Worm (Caenorhabditis elegans) whole organism, young adult: ENCODE data around the gene idpb-1.

ENCODE experiments used
- B0261.1 ChIP-seq: sonication (generic microtip); optimal IDR thresholded peaks from 2 replicates; lab custom pipeline; 2016; ENCODE audit warnings: mild to moderate bottlenecking, missing genetic modification characterization, moderate library complexity, missing compliant biosample characterization
- D2030.7 ChIP-seq: fragments of 200-800 bp; sonication (Bioruptor generic); IDR thresholded peaks from 2 replicates; pipeline ENCODE4 v1.3.6; 2022; ENCODE audit warnings: missing genetic modification reagents, missing genetic modification characterization, missing compliant biosample characterization
- F33H1.4 ChIP-seq: fragments of 200-800 bp; sonication (Bioruptor generic); IDR thresholded peaks from 2 replicates; pipeline ENCODE4 v1.3.6; 2022; ENCODE audit warnings: missing genetic modification reagents, missing genetic modification characterization, missing compliant biosample characterization
- F49E8.2 ChIP-seq: sonication (generic microtip); optimal IDR thresholded peaks from 3 replicates; lab custom pipeline; 2017; ENCODE audit warnings: missing genetic modification characterization, mild to moderate bottlenecking, missing compliant biosample characterization, antibody characterized with exemption, moderate library complexity; ENCODE audit not compliant: insufficient read depth
- F52B5.7 ChIP-seq: sonication (generic microtip); optimal IDR thresholded peaks from 2 replicates; lab custom pipeline; 2016; ENCODE audit warnings: mild to moderate bottlenecking, missing genetic modification characterization, missing compliant biosample characterization
- F57A8.1 ChIP-seq: fragments of 200-800 bp; sonication (Bioruptor generic); optimal IDR thresholded peaks from 2 replicates; lab custom pipeline; 2018; ENCODE audit warnings: mild to moderate bottlenecking, missing genetic modification characterization, moderate library complexity, missing compliant biosample characterization
- K12H6.12 ChIP-seq: fragments of 200-800 bp; sonication (Bioruptor generic); optimal IDR thresholded peaks from 2 replicates; lab custom pipeline; 2018; ENCODE audit warnings: mild to moderate bottlenecking, missing genetic modification characterization, missing compliant biosample characterization
- attf-5 ChIP-seq: fragments of 200-800 bp; sonication (Bioruptor generic); optimal IDR thresholded peaks from 2 replicates; lab custom pipeline; 2018; ENCODE audit warnings: mild to moderate bottlenecking, missing genetic modification characterization, missing compliant biosample characterization
- bed-2 ChIP-seq: fragments of 200-800 bp; sonication (Bioruptor generic); IDR thresholded peaks from 2 replicates; pipeline ENCODE4 v1.3.6; 2022; ENCODE audit warnings: missing genetic modification reagents, missing genetic modification characterization, missing compliant biosample characterization
- ccch-3 ChIP-seq: fragments of 200-800 bp; sonication (Bioruptor generic); optimal IDR thresholded peaks from 2 replicates; lab custom pipeline; 2018; ENCODE audit warnings: mild to moderate bottlenecking, missing genetic modification characterization, missing compliant biosample characterization
- ceh-58 ChIP-seq: fragments of 200-800 bp; sonication (Bioruptor generic); IDR thresholded peaks from 2 replicates; pipeline ENCODE4 v1.3.6; 2022; ENCODE audit warnings: missing genetic modification characterization, missing compliant biosample characterization
- ceh-91 ChIP-seq: fragments of 200-800 bp; sonication (Bioruptor generic); IDR thresholded peaks from 2 replicates; pipeline ENCODE4 v1.3.6; 2022; ENCODE audit warnings: missing genetic modification reagents, missing genetic modification characterization, missing compliant biosample characterization
- dpff-1 ChIP-seq: sonication (generic microtip); optimal IDR thresholded peaks from 2 replicates; lab custom pipeline; 2017; ENCODE audit warnings: mild to moderate bottlenecking, missing genetic modification characterization, missing compliant biosample characterization
- dpl-1 ChIP-seq: fragments of 150-350 bp; optimal IDR thresholded peaks from 2 replicates; lab custom pipeline; 2014; ENCODE audit warnings: missing biosample characterization, missing genetic modification reagents, missing genetic modification characterization
- efl-1 ChIP-seq: fragments of 150-350 bp; optimal IDR thresholded peaks from 2 replicates; lab custom pipeline; 2014; ENCODE audit warnings: missing biosample characterization, missing genetic modification reagents, missing genetic modification characterization
- ets-4 ChIP-seq: fragments of 200-800 bp; sonication (Bioruptor generic); optimal IDR thresholded peaks from 2 replicates; lab custom pipeline; 2018; ENCODE audit warnings: mild to moderate bottlenecking, missing genetic modification characterization, missing compliant biosample characterization
- fkh-3 ChIP-seq: sonication (generic microtip); optimal IDR thresholded peaks from 2 replicates; lab custom pipeline; 2016; ENCODE audit warnings: mild to moderate bottlenecking, missing genetic modification characterization, missing compliant biosample characterization
- hmg-1.2 ChIP-seq: fragments of 200-800 bp; sonication (Bioruptor generic); IDR thresholded peaks from 2 replicates; pipeline ENCODE4 v1.3.6; 2022; ENCODE audit warnings: missing genetic modification reagents, missing genetic modification characterization, missing compliant biosample characterization
- let-607 ChIP-seq, 2 experiments: fragments of 200-800 bp in 1 of 2; sonication (Bioruptor generic) in 1 of 2; sonication (generic microtip) in 1 of 2; optimal IDR thresholded peaks; 2 replicates each; lab custom pipeline; 2016 to 2018; ENCODE audit warnings: mild to moderate bottlenecking in 2 of 2, missing compliant biosample characterization in 2 of 2, missing genetic modification characterization in 2 of 2, moderate library complexity in 2 of 2, missing genotype in 1 of 2
- lin-40 ChIP-seq: sonication (generic microtip); optimal IDR thresholded peaks from 2 replicates; lab custom pipeline; 2016; ENCODE audit warnings: missing genetic modification characterization, mild to moderate bottlenecking, missing compliant biosample characterization, missing genotype, missing genetic modification reagents
- lin-54 ChIP-seq: fragments of 200-800 bp; sonication (Bioruptor generic); optimal IDR thresholded peaks from 2 replicates; lab custom pipeline; 2018; ENCODE audit warnings: mild to moderate bottlenecking, missing genetic modification characterization, missing compliant biosample characterization
- lsl-1 ChIP-seq: fragments of 200-800 bp; sonication (Bioruptor generic); optimal IDR thresholded peaks from 2 replicates; lab custom pipeline; 2018; ENCODE audit warnings: mild to moderate bottlenecking, missing genetic modification characterization, moderate library complexity, missing compliant biosample characterization
- madf-6 ChIP-seq: fragments of 200-800 bp; sonication (Bioruptor generic); IDR thresholded peaks from 2 replicates; pipeline ENCODE4 v1.3.6; 2022; ENCODE audit warnings: missing genetic modification reagents, missing genetic modification characterization, missing compliant biosample characterization
- madf-8 ChIP-seq: fragments of 200-800 bp; sonication (Bioruptor generic); conservative IDR thresholded peaks from 2 replicates; pipeline ENCODE4 v1.3.6; 2022; ENCODE audit warnings: missing genetic modification reagents, missing genetic modification characterization, missing compliant biosample characterization
- nfya-2 ChIP-seq: fragments of 200-800 bp; sonication (Bioruptor generic); IDR thresholded peaks from 2 replicates; pipeline ENCODE4 v1.3.6; 2022; ENCODE audit warnings: missing genetic modification reagents, missing genetic modification characterization, missing compliant biosample characterization
- nhr-27 ChIP-seq: fragments of 200-800 bp; sonication (Bioruptor generic); optimal IDR thresholded peaks from 2 replicates; lab custom pipeline; 2018; ENCODE audit warnings: mild to moderate bottlenecking, missing genetic modification characterization, moderate library complexity, missing compliant biosample characterization
- nhr-80 ChIP-seq: sonication (generic microtip); optimal IDR thresholded peaks from 2 replicates; lab custom pipeline; 2016; ENCODE audit warnings: missing genetic modification characterization, missing compliant biosample characterization
- pha-4 ChIP-seq: fragments of 150-350 bp; sonication (generic microtip); optimal IDR thresholded peaks from 2 replicates; lab custom pipeline; 2014; ENCODE audit warnings: missing biosample characterization, missing genetic modification reagents, missing genetic modification characterization
- rcor-1 ChIP-seq: fragments of 200-800 bp; sonication (Bioruptor generic); IDR thresholded peaks from 2 replicates; pipeline ENCODE4 v1.3.6; 2022; ENCODE audit warnings: missing genetic modification reagents, missing genetic modification characterization, missing compliant biosample characterization
- rpc-1 ChIP-seq, 2 experiments: fragments of 150-350 bp in 1 of 2; sonication (generic microtip) in 1 of 2; optimal IDR thresholded peaks; 2 replicates each; lab custom pipeline; 2014 to 2018; ENCODE audit warnings: missing biosample characterization in 1 of 2, missing genetic modification characterization in 1 of 2, missing genetic modification reagents in 1 of 2, missing genotype in 1 of 2
- sdz-38 ChIP-seq: sonication (generic microtip); optimal IDR thresholded peaks from 2 replicates; lab custom pipeline; 2016; ENCODE audit warnings: missing genotype, missing genetic modification characterization, missing compliant biosample characterization
- sea-2 ChIP-seq: fragments of 200-800 bp; sonication (Bioruptor generic); IDR thresholded peaks from 2 replicates; pipeline ENCODE4 v1.3.6; 2022; ENCODE audit warnings: missing genetic modification characterization, missing compliant biosample characterization
- snpc-1.1 ChIP-seq: sonication (generic microtip); optimal IDR thresholded peaks from 2 replicates; lab custom pipeline; 2017; ENCODE audit warnings: missing genetic modification characterization, mild to moderate bottlenecking, missing compliant biosample characterization, antibody characterized with exemption, moderate library complexity, missing genotype, missing genetic modification reagents; ENCODE audit not compliant: insufficient read depth
- snpc-1.3 ChIP-seq: sonication (generic microtip); optimal IDR thresholded peaks from 2 replicates; lab custom pipeline; 2017; ENCODE audit warnings: missing genetic modification characterization, mild to moderate bottlenecking, missing compliant biosample characterization, antibody characterized with exemption, moderate library complexity, missing genotype, missing genetic modification reagents; ENCODE audit not compliant: insufficient read depth
- snpc-3.4 ChIP-seq: sonication (generic microtip); optimal IDR thresholded peaks from 2 replicates; lab custom pipeline; 2017; ENCODE audit warnings: missing genetic modification characterization, mild to moderate bottlenecking, missing compliant biosample characterization, antibody characterized with exemption, moderate library complexity, missing genotype, missing genetic modification reagents
- snpc-4 ChIP-seq, 5 experiments: fragments of 150-350 bp in 1 of 5; sonication (generic microtip) in 4 of 5; optimal IDR thresholded peaks; 2 replicates each; lab custom pipeline; 2014 to 2018; ENCODE audit warnings: missing genetic modification characterization in 5 of 5, missing biosample characterization in 3 of 5, antibody characterized with exemption in 2 of 5, mild to moderate bottlenecking in 2 of 5, missing compliant biosample characterization in 2 of 5, missing genotype in 2 of 5, moderate library complexity in 2 of 5, missing genetic modification reagents in 1 of 5
- tbp1 ChIP-seq: fragments of 200-800 bp; sonication (Bioruptor generic); optimal IDR thresholded peaks from 2 replicates; lab custom pipeline; 2018; ENCODE audit warnings: mild to moderate bottlenecking, missing genetic modification characterization, missing compliant biosample characterization
- tlf-1 ChIP-seq: fragments of 200-800 bp; sonication (Bioruptor generic); optimal IDR thresholded peaks from 2 replicates; lab custom pipeline; 2018; ENCODE audit warnings: mild to moderate bottlenecking, missing genetic modification characterization, missing compliant biosample characterization
- unc-130 ChIP-seq: sonication (generic microtip); optimal IDR thresholded peaks from 2 replicates; lab custom pipeline; 2016; ENCODE audit warnings: missing genetic modification reagents, missing genetic modification characterization, missing compliant biosample characterization
- xnd-1 ChIP-seq: sonication (generic microtip); optimal IDR thresholded peaks from 2 replicates; lab custom pipeline; 2016; ENCODE audit warnings: missing genotype, missing genetic modification reagents, missing genetic modification characterization, missing compliant biosample characterization
- ztf-18 ChIP-seq: sonication (generic microtip); optimal IDR thresholded peaks from 2 replicates; lab custom pipeline; 2016; ENCODE audit warnings: missing genotype, mild to moderate bottlenecking, missing genetic modification characterization, missing compliant biosample characterization

idpb-1 gene

ce11 chrII:5086143-5086542 lies 15.6 kb upstream of the idpb-1 start:
- TF ChIP-seq F57A8.1 (GFP tag; lab: Kevin White, UChicago) (no peak), sea-2 (GFP tag; lab: Robert Waterston, UW) (no peak)

- TF ChIP-seq ztf-18 (tag; lab: Kevin White, UChicago) (no peak), F33H1.4 (GFP tag; lab: Robert Waterston, UW) (peak; percentile 95), nfya-2 (GFP tag; lab: Robert Waterston, UW) (no peak), lin-54 (GFP tag; lab: Kevin White, UChicago) (peak; percentile 36), tbp1 (GFP tag; lab: Kevin White, UChicago) (peak; percentile 25), lin-40 (tag; lab: Kevin White, UChicago) (no peak), ets-4 (no peak), xnd-1 (tag; lab: Kevin White, UChicago) (peak; percentile 93), sdz-38 (tag; lab: Kevin White, UChicago) (no peak), F49E8.2 (tag; lab: Kevin White, UChicago) (peak; percentile 65), ceh-91 (GFP tag; lab: Robert Waterston, UW) (peak; percentile 89), F57A8.1 (GFP tag; lab: Kevin White, UChicago) (no peak), tlf-1 (no peak), snpc-3.4 (tag; lab: Kevin White, UChicago) (peak; percentile 76), nhr-27 (tag; lab: Kevin White, UChicago) (no peak), efl-1 (peak; percentile 80), dpl-1 (GFP tag; lab: Kevin White, UChicago) (peak; percentile 49), unc-130 (GFP tag; lab: Kevin White, UChicago) (peak; percentile 3), snpc-4 (GFP tag; optimal IDR thresholded peaks at IDR 0.05; lab: Kevin White, UChicago) (no peak), snpc-4 (tag; optimal IDR thresholded peaks at IDR 0.05; lab: Kevin White, UChicago) (peak in 1 of 4 experiments; percentile 7), madf-8 (peak; percentile 86), ceh-58 (GFP tag; lab: Robert Waterston, UW) (no peak), snpc-1.3 (tag; lab: Kevin White, UChicago) (peak; percentile 43), madf-6 (GFP tag; lab: Robert Waterston, UW) (peak; percentile 96), snpc-1.1 (tag; lab: Kevin White, UChicago) (peak; percentile 43), lsl-1 (GFP tag; lab: Kevin White, UChicago) (peak; percentile 97), D2030.7 (GFP tag; lab: Robert Waterston, UW) (peak; percentile 60), fkh-3 (tag; lab: Kevin White, UChicago) (no peak), K12H6.12 (no peak)
These were observed 10.0 kb upstream of the idpb-1 start, which contains the start of gene pld-1 for ce11 chrII:5091640-5092243. TSS of gene pld-1 (minus strand) at chrII:5091690.

ce11 chrII:5092362-5093281 lies 9.2 kb upstream of the idpb-1 start, which contains the start of gene C04G6.2:
TSS of gene C04G6.2 (plus strand) at chrII:5093231.
- peak; percentile 56 for TF ChIP-seq attf-5 (GFP tag; lab: Kevin White, UChicago)
- no peak for TF ChIP-seq F57A8.1 (GFP tag; lab: Kevin White, UChicago)
- TF ChIP-seq tbp1 (GFP tag; lab: Kevin White, UChicago): no peak
- no peak for TF ChIP-seq rcor-1 (GFP tag; lab: Robert Waterston, UW)
- TF ChIP-seq hmg-1.2 (GFP tag; lab: Robert Waterston, UW): peak; percentile 92; the same call in 1 of the 2 replicates
- no peak for TF ChIP-seq ceh-58 (GFP tag; lab: Robert Waterston, UW)
- TF ChIP-seq rpc-1 (optimal IDR thresholded peaks at IDR 0.05; lab: Kevin White, UChicago): no peak
- no peak for TF ChIP-seq rpc-1 (tag; optimal IDR thresholded peaks at IDR 0.05; lab: Kevin White, UChicago)
- no peak for TF ChIP-seq unc-130 (GFP tag; lab: Kevin White, UChicago)
- TF ChIP-seq nhr-80: peak; percentile 52
- TF ChIP-seq dpff-1 (tag; lab: Kevin White, UChicago): no peak
- no peak for TF ChIP-seq B0261.1 (tag; lab: Kevin White, UChicago)
- no peak for TF ChIP-seq let-607 (tag; optimal IDR thresholded peaks at IDR 0.05; lab: Kevin White, UChicago)
- peak; percentile 48 for TF ChIP-seq pha-4 (tag; lab: Kevin White, UChicago)
- TF ChIP-seq bed-2: no peak
- no peak for TF ChIP-seq F52B5.7 (tag; lab: Kevin White, UChicago)
- no peak for TF ChIP-seq ccch-3
